Worm (Caenorhabditis elegans): ENCODE data around the gene K12H4.7.
A peak's percentile ranks its signal among the peaks of the same experiment; 100 is the strongest.

Gene K12H4.7

ce11 chrIII:8067798-8068197 lies 16.9 kb upstream of the K12H4.7 start:
- TF ChIP-seq ceh-45 (GFP tag; IDR thresholded peaks at IDR 0.05) (no peak), pha-4 (tag; optimal IDR thresholded peaks at IDR 0.05) (no peak), unc-86 (tag; optimal IDR thresholded peaks at IDR 0.05) (no peak), npax-4 (tag; optimal IDR thresholded peaks at IDR 0.05) (no peak), K02D7.2 (tag; optimal IDR thresholded peaks at IDR 0.05) (no peak), Y22D7AL.16 (tag; optimal IDR thresholded peaks at IDR 0.05) (no peak), sdc-2 (tag; optimal IDR thresholded peaks at IDR 0.05) (no peak), pag-3 (tag; optimal IDR thresholded peaks at IDR 0.05; ENCODE audit: borderline replicate concordance) (no peak), ceh-24 (tag; optimal IDR thresholded peaks at IDR 0.05) (no peak), ceh-31 (tag; optimal IDR thresholded peaks at IDR 0.05) (no peak), che-1 (tag; optimal IDR thresholded peaks at IDR 0.05) (no peak), C38D4.7 (GFP tag; optimal IDR thresholded peaks at IDR 0.05) (no peak), sox-2 (GFP tag; IDR thresholded peaks at IDR 0.05) (no peak), ceh-30 (tag; optimal IDR thresholded peaks at IDR 0.05) (no peak), tbx-2 (tag; optimal IDR thresholded peaks at IDR 0.05) (no peak)

ce11 chrIII:8066989-8067388 lies 16.1 kb upstream of the K12H4.7 start, which contains the start of gene pros-1:
Gene pros-1, plus strand, starts transcription at chrIII:8067289.
- TF ChIP-seq ceh-18 (tag; optimal IDR thresholded peaks at IDR 0.05) (no peak), pqm-1 (tag; optimal IDR thresholded peaks at IDR 0.05) (no peak)

- no peak for TF ChIP-seq ama-1 (optimal IDR thresholded peaks at IDR 0.05)
- TF ChIP-seq nhr-232 (tag; optimal IDR thresholded peaks at IDR 0.05) = no peak
- peak; percentile 90 for TF ChIP-seq nfya-1 (tag; optimal IDR thresholded peaks at IDR 0.05)
- no peak for TF ChIP-seq nhr-11 (tag; optimal IDR thresholded peaks at IDR 0.05)
- TF ChIP-seq T23F11.4 (GFP tag; optimal IDR thresholded peaks at IDR 0.05) = no peak
These were observed 14.2 kb upstream of the K12H4.7 start for ce11 chrIII:8065101-8065500.

ce11 chrIII:8063659-8064058 lies 12.8 kb upstream of the K12H4.7 start:
- no peak for TF ChIP-seq madf-2 (tag; optimal IDR thresholded peaks at IDR 0.05)
- TF ChIP-seq odd-2 (tag; optimal IDR thresholded peaks at IDR 0.05) = no peak
- TF ChIP-seq Y22D7AL.16 (tag; optimal IDR thresholded peaks at IDR 0.05) = no peak

ce11 chrIII:8061114-8061513 lies 10.2 kb upstream of the K12H4.7 start:
- TF ChIP-seq sdc-2 (tag; optimal IDR thresholded peaks at IDR 0.05) = no peak
- no peak for TF ChIP-seq ceh-24 (tag; optimal IDR thresholded peaks at IDR 0.05)
- no peak for TF ChIP-seq Y22D7AL.16 (tag; optimal IDR thresholded peaks at IDR 0.05)
- no peak for TF ChIP-seq elt-4 (tag; optimal IDR thresholded peaks at IDR 0.05)
- no peak for TF ChIP-seq dmd-4 (tag; optimal IDR thresholded peaks at IDR 0.05; ENCODE audit: borderline replicate concordance)
- TF ChIP-seq sox-2 (GFP tag; IDR thresholded peaks at IDR 0.05) = no peak

- TF ChIP-seq hlh-6 (tag; optimal IDR thresholded peaks at IDR 0.05) = no peak
- no peak for TF ChIP-seq ceh-30 (tag; optimal IDR thresholded peaks at IDR 0.05)
- TF ChIP-seq ref-2 (tag; optimal IDR thresholded peaks at IDR 0.05) = no peak
- no peak for TF ChIP-seq hlh-15 (tag; optimal IDR thresholded peaks at IDR 0.05)
- no peak for TF ChIP-seq syd-9 (tag; optimal IDR thresholded peaks at IDR 0.05)
- no peak for TF ChIP-seq nhr-11 (tag; optimal IDR thresholded peaks at IDR 0.05)
- TF ChIP-seq nhr-232 (tag; optimal IDR thresholded peaks at IDR 0.05) = no peak
- no peak for TF ChIP-seq rnt-1 (tag; optimal IDR thresholded peaks at IDR 0.05)
- no peak for TF ChIP-seq zip-5 (tag; optimal IDR thresholded peaks at IDR 0.05)
- no peak for TF ChIP-seq ceh-24 (tag; optimal IDR thresholded peaks at IDR 0.05)
- TF ChIP-seq fkh-6 (tag; optimal IDR thresholded peaks at IDR 0.05) = no peak
- no peak for TF ChIP-seq F13H6.1 (tag; optimal IDR thresholded peaks at IDR 0.05)
- no peak for TF ChIP-seq unc-55 (GFP tag; optimal IDR thresholded peaks at IDR 0.05)
- TF ChIP-seq pros-1 (tag; optimal IDR thresholded peaks at IDR 0.05) = no peak
- no peak for TF ChIP-seq dve-1 (tag; optimal IDR thresholded peaks at IDR 0.05)
- TF ChIP-seq unc-42 (tag; optimal IDR thresholded peaks at IDR 0.05) = no peak
These were observed 957 bp upstream of the K12H4.7 start for ce11 chrIII:8051838-8052237.
